Worm (Caenorhabditis elegans) whole organism, L4/young adult: ENCODE results near the gene C05E11.6.

Source experiments
- W03F9.2 ChIP-seq: fragments of 150-350 bp; optimal IDR thresholded peaks from 2 replicates; lab custom pipeline; 2014; ENCODE audit warnings: missing biosample characterization, missing genetic modification characterization
- dao-5 ChIP-seq: sonication (generic microtip); optimal IDR thresholded peaks from 2 replicates; lab custom pipeline; 2016; ENCODE audit warnings: missing genotype, missing genetic modification characterization, moderate library complexity, missing compliant biosample characterization
- him-1 ChIP-seq: sonication (generic microtip); optimal IDR thresholded peaks from 2 replicates; lab custom pipeline; 2016; ENCODE audit warnings: missing genotype, missing genetic modification reagents, missing genetic modification characterization, missing compliant biosample characterization

The C05E11.6 gene

ce11 chrX:4534112-4534511, 27.9 kb upstream of the C05E11.6 start:
- TF ChIP-seq dao-5 (tag; lab: Kevin White, UChicago) (no peak), W03F9.2 (tag; lab: Kevin White, UChicago) (no peak)

DNA sequence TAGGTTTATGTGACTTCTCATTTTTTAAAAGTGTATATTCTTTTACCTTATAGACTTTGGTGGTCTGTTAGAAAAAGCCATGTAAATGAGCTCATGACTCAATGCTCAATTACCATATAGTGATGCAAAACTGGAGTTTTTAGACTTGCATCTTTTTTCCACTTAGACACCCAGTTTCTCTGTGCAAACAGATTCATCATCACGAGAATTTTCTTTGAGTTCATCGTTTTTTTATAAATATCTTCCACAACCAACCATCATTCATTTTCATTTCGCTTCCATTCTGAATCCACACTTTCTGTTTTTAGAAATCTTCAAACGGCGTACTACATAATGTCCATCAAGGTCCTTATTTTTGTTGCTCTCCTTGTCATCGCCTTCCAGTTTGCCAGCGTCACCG, 17.4 kb upstream of the C05E11.6 start, which contains the start of gene C07A12.2:
C07A12.2 (plus strand) TSS at position 301 of the 400 bp plus-strand sequence.
- no peak for TF ChIP-seq dao-5 (tag; lab: Kevin White, UChicago)
- TF ChIP-seq W03F9.2 (tag; lab: Kevin White, UChicago): no peak

DNA sequence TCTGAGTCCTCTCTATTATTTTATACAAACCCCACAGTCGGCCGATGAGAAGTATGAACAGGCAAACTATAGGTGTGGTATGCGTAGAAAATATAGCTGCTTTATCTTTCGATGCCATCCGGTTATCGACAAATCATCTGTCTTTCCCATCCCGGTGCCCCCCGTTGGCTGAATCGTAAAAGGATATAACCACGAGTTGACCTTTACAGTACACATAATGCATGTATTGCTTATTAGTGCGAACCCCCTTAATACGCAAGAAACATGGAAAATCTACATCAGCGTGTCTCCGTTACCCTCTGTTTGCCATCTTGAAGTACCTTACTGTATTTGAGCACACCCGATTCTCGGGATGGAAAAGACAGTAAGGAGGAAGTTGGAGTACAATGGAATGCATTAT, 13.0 kb upstream of the C05E11.6 start:
- TF ChIP-seq dao-5 (tag; lab: Kevin White, UChicago) (no peak), W03F9.2 (tag; lab: Kevin White, UChicago) (no peak), him-1 (tag; lab: Kevin White, UChicago) (no peak)

- TF ChIP-seq dao-5 (tag; lab: Kevin White, UChicago) (no peak), him-1 (tag; lab: Kevin White, UChicago) (no peak), W03F9.2 (tag; lab: Kevin White, UChicago) (no peak)
These were observed 11.9 kb upstream of the C05E11.6 start, which contains the start of gene C07A12.18 for ce11 chrX:4549853-4550596. Gene C07A12.18, minus strand, starts transcription at chrX:4549903.

ce11 chrX:4550987-4551386, 11.0 kb upstream of the C05E11.6 start:
- no peak for TF ChIP-seq dao-5 (tag; lab: Kevin White, UChicago)
- TF ChIP-seq W03F9.2 (tag; lab: Kevin White, UChicago): no peak
- no peak for TF ChIP-seq him-1 (tag; lab: Kevin White, UChicago)

DNA sequence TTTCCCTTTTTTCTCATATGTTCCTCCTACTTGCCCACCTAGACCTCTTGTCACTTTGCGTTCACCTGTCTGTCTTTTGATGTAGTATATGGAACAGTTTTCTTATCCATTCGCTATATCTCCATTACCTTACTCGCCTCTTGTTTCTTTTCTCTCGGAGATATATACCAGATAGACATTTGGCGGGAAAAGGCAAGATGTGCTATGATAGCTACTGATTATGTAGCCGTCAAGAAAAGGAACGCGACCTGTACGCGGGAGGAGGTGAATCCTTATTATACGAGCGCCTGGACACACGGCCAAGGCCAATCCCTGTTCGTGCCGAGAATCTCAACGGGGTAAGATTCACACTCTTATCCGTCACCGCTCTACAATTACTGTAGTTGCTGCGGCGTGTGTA, 8.9 kb upstream of the C05E11.6 start:
- TF ChIP-seq him-1 (tag; lab: Kevin White, UChicago): no peak
- no peak for TF ChIP-seq W03F9.2 (tag; lab: Kevin White, UChicago)
- TF ChIP-seq dao-5 (tag; lab: Kevin White, UChicago): no peak

DNA sequence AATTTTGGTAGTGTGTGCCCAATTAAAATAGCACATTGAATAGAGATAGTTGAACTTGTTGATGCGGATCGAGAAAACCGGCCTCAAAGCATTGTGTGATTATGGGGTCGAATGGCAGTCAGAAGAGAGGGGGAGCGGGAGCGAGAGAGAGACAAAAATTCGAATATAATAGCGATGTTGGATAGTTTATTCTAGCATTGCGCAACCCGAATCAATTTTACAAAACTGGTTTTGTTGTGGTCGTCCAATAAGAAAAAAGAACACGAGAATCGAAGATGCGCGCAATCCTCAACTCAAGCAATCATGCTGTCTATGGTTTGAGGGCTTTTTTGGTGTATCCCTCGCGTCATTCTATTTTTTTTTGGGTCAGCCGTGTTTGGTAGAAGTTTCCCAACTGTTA, 8.5 kb upstream of the C05E11.6 start:
- no peak for TF ChIP-seq W03F9.2 (tag; lab: Kevin White, UChicago)
- TF ChIP-seq him-1 (tag; lab: Kevin White, UChicago): no peak
- no peak for TF ChIP-seq dao-5 (tag; lab: Kevin White, UChicago)

DNA sequence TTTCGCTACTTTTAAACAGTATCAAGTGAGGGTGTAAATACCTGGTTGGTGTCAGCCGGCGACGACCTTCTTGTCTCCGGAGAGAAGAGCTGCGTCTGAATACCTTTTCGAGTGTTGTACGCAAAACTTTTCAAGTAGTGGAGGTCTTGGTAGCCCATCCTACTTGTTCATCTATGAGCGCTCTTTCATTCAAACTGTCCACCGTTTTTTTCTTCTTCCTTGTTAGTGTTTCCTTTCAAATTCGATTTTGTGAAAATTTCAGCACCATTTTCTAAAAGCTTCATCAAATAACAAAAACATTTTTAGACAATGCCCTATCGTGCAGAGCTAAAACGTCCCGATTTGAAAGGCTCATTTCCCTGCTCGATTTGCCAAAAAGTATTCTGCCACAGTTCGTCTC, 7.6 kb upstream of the C05E11.6 start, which contains the start of gene ham-2:
ham-2 (plus strand) TSS at position 301 of the 400 bp plus-strand sequence.
- TF ChIP-seq W03F9.2 (tag; lab: Kevin White, UChicago): no peak
- TF ChIP-seq dao-5 (tag; lab: Kevin White, UChicago): no peak
- TF ChIP-seq him-1 (tag; lab: Kevin White, UChicago): no peak

- TF ChIP-seq him-1 (tag; lab: Kevin White, UChicago): no peak
- no peak for TF ChIP-seq W03F9.2 (tag; lab: Kevin White, UChicago)
- no peak for TF ChIP-seq dao-5 (tag; lab: Kevin White, UChicago)
These were observed 5.9 kb upstream of the C05E11.6 start for ce11 chrX:4556028-4556427.

DNA sequence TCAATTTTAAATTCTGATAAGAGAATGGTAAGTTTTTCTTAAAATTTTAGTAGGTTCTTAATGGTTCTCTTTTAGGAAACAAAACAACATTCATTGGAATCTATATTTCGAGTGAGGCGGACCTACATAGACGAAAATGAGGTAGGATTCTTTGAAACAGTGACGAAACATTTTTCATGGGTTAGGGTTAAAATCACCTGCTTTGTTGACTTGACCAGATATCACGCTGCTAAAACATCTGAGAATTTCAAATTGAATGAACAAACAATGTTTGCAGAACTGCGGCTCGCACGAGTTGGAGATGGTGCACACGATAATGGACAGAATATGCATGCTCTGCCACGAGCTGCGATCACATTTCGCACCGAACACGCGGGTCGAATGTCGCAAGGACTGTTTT, 325 bp downstream of the C05E11.6 start:
- TF ChIP-seq W03F9.2 (tag; lab: Kevin White, UChicago) (no peak), him-1 (tag; lab: Kevin White, UChicago) (no peak), dao-5 (tag; lab: Kevin White, UChicago) (no peak)

- TF ChIP-seq him-1 (tag; lab: Kevin White, UChicago) (no peak), W03F9.2 (tag; lab: Kevin White, UChicago) (no peak), dao-5 (tag; lab: Kevin White, UChicago) (no peak)
These were observed 2.9 kb downstream of the C05E11.6 start, which contains the start of gene amt-4 for ce11 chrX:4564717-4565316. Gene amt-4, plus strand, starts transcription at chrX:4565302.

ce11 chrX:4567110-4567509, 5.1 kb downstream of the C05E11.6 start:
- TF ChIP-seq W03F9.2 (tag; lab: Kevin White, UChicago) (no peak), dao-5 (tag; lab: Kevin White, UChicago) (no peak)

DNA sequence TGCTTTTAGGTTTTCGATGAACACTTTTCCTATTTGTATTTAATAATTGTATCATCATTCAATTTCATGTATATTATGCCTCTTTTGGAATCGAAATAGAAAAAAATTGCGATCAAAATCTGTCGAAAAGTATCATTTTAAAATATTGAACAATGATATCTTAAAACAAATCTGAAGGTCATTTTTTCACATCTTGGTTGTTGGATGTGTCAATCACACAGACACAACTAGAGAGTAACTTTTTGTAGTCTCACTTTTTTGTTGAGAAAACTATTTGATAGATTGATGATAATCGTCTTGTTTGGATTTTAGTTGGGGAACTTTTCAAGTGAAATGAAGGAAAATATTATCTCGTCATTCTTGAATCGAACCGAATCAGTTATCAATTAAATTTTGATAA, 7.3 kb downstream of the C05E11.6 start:
- no peak for TF ChIP-seq W03F9.2 (tag; lab: Kevin White, UChicago)
- no peak for TF ChIP-seq him-1 (tag; lab: Kevin White, UChicago)
- TF ChIP-seq dao-5 (tag; lab: Kevin White, UChicago): no peak

- no peak for TF ChIP-seq W03F9.2 (tag; lab: Kevin White, UChicago)
- TF ChIP-seq him-1 (tag; lab: Kevin White, UChicago): no peak
- TF ChIP-seq dao-5 (tag; lab: Kevin White, UChicago): no peak
These were observed 9.2 kb downstream of the C05E11.6 start, which contains the start of gene amt-1 for ce11 chrX:4571137-4571536. Gene amt-1, plus strand, starts transcription at chrX:4571437.
